Fruit fly (Drosophila melanogaster): ENCODE measurements around the gene Mhcl.
A peak's percentile ranks its signal among the peaks of the same experiment; 100 is the strongest.

The Mhcl gene

DNA sequence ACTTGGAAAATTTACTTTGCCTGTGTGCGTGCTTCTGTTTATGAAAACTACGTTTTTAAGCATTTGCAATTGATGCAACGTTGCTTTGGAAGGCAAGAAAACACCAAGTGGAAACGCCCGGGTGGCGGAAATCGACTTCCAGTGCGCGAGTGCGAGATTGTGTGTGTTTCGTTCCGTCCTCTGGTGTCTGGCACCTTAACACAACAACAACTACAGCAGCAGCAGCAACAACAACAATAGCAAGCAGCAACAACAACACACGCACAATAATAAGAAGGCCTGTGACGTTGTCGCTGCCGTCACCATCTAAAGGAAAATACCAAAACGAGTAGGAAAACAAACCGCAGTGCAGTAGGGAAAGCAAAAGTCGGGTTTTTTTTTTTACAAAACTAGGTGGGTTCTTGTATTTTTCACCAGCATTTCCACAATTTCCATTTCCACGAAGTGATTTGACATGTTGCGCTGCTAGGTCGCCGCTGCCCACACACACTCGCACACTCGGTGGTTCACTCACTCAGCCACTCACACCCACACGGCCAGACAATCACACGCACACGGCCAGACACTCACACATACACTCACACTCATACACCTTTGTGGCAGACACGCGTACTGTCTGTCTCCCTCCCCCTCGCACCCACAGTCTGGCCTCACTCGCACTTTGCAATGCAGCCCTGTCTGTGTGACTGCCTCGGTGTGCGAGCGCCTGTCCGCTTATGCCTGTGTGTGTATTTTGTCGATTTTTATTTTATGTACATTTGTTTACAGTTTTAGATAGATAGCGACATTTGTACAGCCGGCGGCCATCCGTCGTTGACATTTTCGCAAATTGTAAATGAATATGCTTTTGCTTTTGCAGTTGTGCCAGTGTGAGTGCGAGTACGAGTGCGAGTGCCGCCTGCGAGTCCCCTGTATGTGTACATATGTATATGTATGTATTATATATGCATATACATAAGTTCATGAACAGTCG is 993 bp upstream of the Mhcl start (continued):
- no peak for TF ChIP-seq CG7368 (GFP tag; optimal IDR thresholded peaks at IDR 0.05)
- TF ChIP-seq CG16779 (tag; optimal IDR thresholded peaks at IDR 0.05), result peak; percentile 78
- peak; percentile 31 for TF ChIP-seq OdsH (GFP tag; optimal IDR thresholded peaks at IDR 0.05)
- peak; percentile 61 for TF ChIP-seq CG6854 (GFP tag; optimal IDR thresholded peaks at IDR 0.05)
- peak; percentile 7 for TF ChIP-seq dac (GFP tag; optimal IDR thresholded peaks at IDR 0.05)
- TF ChIP-seq Sox102F (GFP tag; optimal IDR thresholded peaks at IDR 0.05), result peak; percentile 27
- peak; percentile 63 for TF ChIP-seq CG6276 (GFP tag; optimal IDR thresholded peaks at IDR 0.05)
- TF ChIP-seq Sox14 (GFP tag; optimal IDR thresholded peaks at IDR 0.05), result peak; percentile 89
- peak; percentile 24 for TF ChIP-seq lz (GFP tag; optimal IDR thresholded peaks at IDR 0.05)
- TF ChIP-seq CG1621 (tag; optimal IDR thresholded peaks at IDR 0.05), result peak; percentile 29
- peak; percentile 52 for TF ChIP-seq fd85E (GFP tag; optimal IDR thresholded peaks at IDR 0.05)
- no peak for TF ChIP-seq CG11762 (GFP tag; optimal IDR thresholded peaks at IDR 0.05; ENCODE audit: insufficient read depth)
- peak; percentile 38 for TF ChIP-seq Eip93F (GFP tag; optimal IDR thresholded peaks at IDR 0.05)
- peak; percentile 46 for TF ChIP-seq esn (GFP tag; optimal IDR thresholded peaks at IDR 0.05)
- TF ChIP-seq CG34406 (GFP tag; optimal IDR thresholded peaks at IDR 0.05), result peak; percentile 21
- peak; percentile 26 for TF ChIP-seq topi (GFP tag; optimal IDR thresholded peaks at IDR 0.05)
- peak; percentile 59 for TF ChIP-seq dsx (GFP tag; optimal IDR thresholded peaks at IDR 0.05; ENCODE audit: poor library complexity, severe bottlenecking)
- TF ChIP-seq CG9139 (GFP tag; optimal IDR thresholded peaks at IDR 0.05), result peak; percentile 12
- TF ChIP-seq Ets96B (tag; optimal IDR thresholded peaks at IDR 0.05), result peak; percentile 24
- TF ChIP-seq CG11294 (GFP tag; IDR thresholded peaks at IDR 0.05), result peak; percentile 18; the same call in 1 of the 2 replicates
- peak; percentile 3 for TF ChIP-seq CG3032 (tag; optimal IDR thresholded peaks at IDR 0.05)
- no peak for TF ChIP-seq Sox15 (GFP tag; optimal IDR thresholded peaks at IDR 0.05)
- TF ChIP-seq CG8319 (GFP tag; optimal IDR thresholded peaks at IDR 0.05), result no peak
- TF ChIP-seq CG3919 (GFP tag; optimal IDR thresholded peaks at IDR 0.05), result peak; percentile 49
- TF ChIP-seq Blimp-1 (GFP tag; optimal IDR thresholded peaks at IDR 0.05), result no peak
- peak; percentile 59 for TF ChIP-seq Met (GFP tag; optimal IDR thresholded peaks at IDR 0.05)

- TF ChIP-seq CG6854 (GFP tag; optimal IDR thresholded peaks at IDR 0.05) (peak; percentile 98), CG34406 (GFP tag; optimal IDR thresholded peaks at IDR 0.05) (peak; percentile 98), CG7368 (GFP tag; optimal IDR thresholded peaks at IDR 0.05) (peak; percentile 98), esn (GFP tag; optimal IDR thresholded peaks at IDR 0.05) (peak; percentile 99), fd59A (GFP tag; optimal IDR thresholded peaks at IDR 0.05) (peak; percentile 99), CG10669 (GFP tag; optimal IDR thresholded peaks at IDR 0.05) (peak; percentile 99), spab (GFP tag; optimal IDR thresholded peaks at IDR 0.05) (peak; percentile 98), fd85E (GFP tag; optimal IDR thresholded peaks at IDR 0.05) (peak; percentile 96), salr (GFP tag; optimal IDR thresholded peaks at IDR 0.05) (peak; percentile 96 to 98), Hr39 (GFP tag; optimal IDR thresholded peaks at IDR 0.05) (peak; percentile 99), CG4318 (GFP tag; optimal IDR thresholded peaks at IDR 0.05) (peak; percentile 96), CG31627 (GFP tag; optimal IDR thresholded peaks at IDR 0.05) (peak; percentile 99), Met (GFP tag; optimal IDR thresholded peaks at IDR 0.05) (peak; percentile 99), dsx (GFP tag; optimal IDR thresholded peaks at IDR 0.05; ENCODE audit: poor library complexity, severe bottlenecking) (peak; percentile 97), CG8632 (GFP tag; optimal IDR thresholded peaks at IDR 0.05) (peak; percentile 98), dac (GFP tag; optimal IDR thresholded peaks at IDR 0.05) (peak; percentile 93), Eip75B (GFP tag; optimal IDR thresholded peaks at IDR 0.05) (peak; percentile 99), achi (GFP tag; optimal IDR thresholded peaks at IDR 0.05) (peak; percentile 98), CG8319 (GFP tag; optimal IDR thresholded peaks at IDR 0.05) (peak; percentile 99), topi (GFP tag; optimal IDR thresholded peaks at IDR 0.05) (peak; percentile 99), CG3032 (tag; optimal IDR thresholded peaks at IDR 0.05) (peak; percentile 99), eg (GFP tag; IDR thresholded peaks at IDR 0.05) (peak; percentile 98), CG8119 (GFP tag; IDR thresholded peaks at IDR 0.05) (peak; percentile 97), Ets21C (GFP tag; optimal IDR thresholded peaks at IDR 0.05) (peak; percentile 99), Sox102F (GFP tag; optimal IDR thresholded peaks at IDR 0.05) (peak; percentile 99), CG11294 (GFP tag; IDR thresholded peaks at IDR 0.05) (peak; percentile 97), Sox14 (GFP tag; optimal IDR thresholded peaks at IDR 0.05) (peak; percentile 99), CG1621 (tag; optimal IDR thresholded peaks at IDR 0.05) (peak; percentile 98), svp (GFP tag) (peak; percentile 100), CG6163 (GFP tag; IDR thresholded peaks at IDR 0.05) (peak; percentile 99), CG32006 (GFP tag; optimal IDR thresholded peaks at IDR 0.05) (peak; percentile 98), CG16779 (tag; optimal IDR thresholded peaks at IDR 0.05) (peak; percentile 97), CG11762 (GFP tag; optimal IDR thresholded peaks at IDR 0.05; ENCODE audit: insufficient read depth) (peak; percentile 99), CG9139 (GFP tag; optimal IDR thresholded peaks at IDR 0.05) (peak; percentile 97), Blimp-1 (GFP tag; optimal IDR thresholded peaks at IDR 0.05) (peak; percentile 95)
Measured at dm6 chr3R:16097661-16098329, 766 bp downstream of the Mhcl start.
